Worm (Caenorhabditis elegans): ENCODE data around the gene cutl-22.

cutl-22 gene

ce11 chrV:1112658-1113057 lies 28.9 kb upstream of the cutl-22 start, which contains the start of gene Y50D4B.1:
Gene Y50D4B.1 (plus strand): TSS chrV:1112958.
- no peak for TF ChIP-seq mes-4 (tag; optimal IDR thresholded peaks at IDR 0.05)
- TF ChIP-seq Y95B8A.8 (GFP tag; IDR thresholded peaks at IDR 0.05) = no peak
- TF ChIP-seq madf-8 (GFP tag; conservative IDR thresholded peaks at IDR 0.05) = no peak
- TF ChIP-seq pbrm-1 (GFP tag; IDR thresholded peaks at IDR 0.05) = no peak
- TF ChIP-seq ztf-3 (GFP tag; optimal IDR thresholded peaks at IDR 0.05) = no peak
- TF ChIP-seq F57A8.1 (GFP tag; optimal IDR thresholded peaks at IDR 0.05) = no peak
- TF ChIP-seq cebp-2 (GFP tag; IDR thresholded peaks at IDR 0.05) = no peak
- TF ChIP-seq C06A6.2 (GFP tag; conservative IDR thresholded peaks at IDR 0.05) = no peak
- no peak for TF ChIP-seq let-607 (tag; optimal IDR thresholded peaks at IDR 0.05)
- TF ChIP-seq B0261.1 (tag; optimal IDR thresholded peaks at IDR 0.05) = no peak
- TF ChIP-seq zim-3 (tag; optimal IDR thresholded peaks at IDR 0.05) = no peak
- no peak for TF ChIP-seq aptf-3 (GFP tag; IDR thresholded peaks at IDR 0.05)
- TF ChIP-seq hlh-12 (tag; optimal IDR thresholded peaks at IDR 0.05) = no peak
- TF ChIP-seq ztf-6 (GFP tag; IDR thresholded peaks at IDR 0.05) = no peak
- no peak for TF ChIP-seq K12H6.12 (tag; optimal IDR thresholded peaks at IDR 0.05)

- no peak for TF ChIP-seq ccch-3 (GFP tag; optimal IDR thresholded peaks at IDR 0.05)
- TF ChIP-seq pha-4 (tag; optimal IDR thresholded peaks at IDR 0.05) = no peak
- no peak for TF ChIP-seq F33H1.4 (GFP tag; IDR thresholded peaks at IDR 0.05)
- TF ChIP-seq ceh-58 (GFP tag; IDR thresholded peaks at IDR 0.05) = no peak
- TF ChIP-seq ceh-79 (tag; optimal IDR thresholded peaks at IDR 0.05) = no peak
- no peak for TF ChIP-seq T07F8.4 (tag; optimal IDR thresholded peaks at IDR 0.05)
- TF ChIP-seq ekl-4 (GFP tag; IDR thresholded peaks at IDR 0.05) = no peak
- TF ChIP-seq B0035.1 (tag; optimal IDR thresholded peaks at IDR 0.05) = no peak
- TF ChIP-seq nhr-80 (tag; optimal IDR thresholded peaks at IDR 0.05) = no peak
- TF ChIP-seq rec-8 (tag; optimal IDR thresholded peaks at IDR 0.05) = no peak
- TF ChIP-seq nfya-1 (tag; optimal IDR thresholded peaks at IDR 0.05; ENCODE audit: borderline replicate concordance, insufficient read depth) = no peak
- no peak for TF ChIP-seq efl-1 (GFP tag; optimal IDR thresholded peaks at IDR 0.05)
- no peak for TF ChIP-seq mel-28 (tag; optimal IDR thresholded peaks at IDR 0.05; ENCODE audit: borderline replicate concordance)
- no peak for TF ChIP-seq fkh-3 (tag; optimal IDR thresholded peaks at IDR 0.05)
Measured at ce11 chrV:1120101-1120500, 21.4 kb upstream of the cutl-22 start.

- TF ChIP-seq cebp-1 (GFP tag; IDR thresholded peaks at IDR 0.05) (no peak), cebp-1 (tag; optimal IDR thresholded peaks at IDR 0.05) (peak; percentile 2), hmg-20 (GFP tag; IDR thresholded peaks at IDR 0.05) (no peak), nhr-80 (tag; optimal IDR thresholded peaks at IDR 0.05) (peak; percentile 5), Y53G8AR.9 (GFP tag; conservative IDR thresholded peaks at IDR 0.05) (peak; percentile 51; the same call in 1 of the 2 replicates), F39B2.1 (GFP tag; IDR thresholded peaks at IDR 0.05) (no peak), F55B11.4 (tag; optimal IDR thresholded peaks at IDR 0.05; ENCODE audit: borderline replicate concordance, insufficient read depth) (no peak), rcor-1 (GFP tag; IDR thresholded peaks at IDR 0.05) (no peak), chd-7 (tag; optimal IDR thresholded peaks at IDR 0.05) (peak; percentile 4), zfh-2 (GFP tag; conservative IDR thresholded peaks at IDR 0.05) (0 out of 2 replicates have a peak, but pooled peaks have one; percentile 53), atf-7 (tag; optimal IDR thresholded peaks at IDR 0.05) (peak; percentile 38), nhr-90 (tag; optimal IDR thresholded peaks at IDR 0.05) (peak; percentile 35), madf-10 (tag; optimal IDR thresholded peaks at IDR 0.05) (peak; percentile 20), ztf-3 (GFP tag; optimal IDR thresholded peaks at IDR 0.05) (no peak), lin-26 (GFP tag; IDR thresholded peaks at IDR 0.05) (0 out of 2 replicates have a peak, but pooled peaks have one; percentile 27), B0336.3 (GFP tag; IDR thresholded peaks at IDR 0.05) (peak; percentile 42; the same call in 1 of the 2 replicates), cebp-2 (GFP tag; IDR thresholded peaks at IDR 0.05) (0 out of 2 replicates have a peak, but pooled peaks have one; percentile 31), nhr-120 (GFP tag; IDR thresholded peaks at IDR 0.05) (0 out of 2 replicates have a peak, but pooled peaks have one; percentile 47), ceh-40 (GFP tag; IDR thresholded peaks at IDR 0.05) (peak; percentile 45; the same call in 1 of the 2 replicates)
Measured at ce11 chrV:1131880-1132623, 9.5 kb upstream of the cutl-22 start, which contains the start of gene W07B8.4. Gene W07B8.4 (minus strand): TSS chrV:1131930.

Measured in whole organism, young adult.